Worm (Caenorhabditis elegans): ENCODE data around the gene igcm-3.

The igcm-3 gene

DNA sequence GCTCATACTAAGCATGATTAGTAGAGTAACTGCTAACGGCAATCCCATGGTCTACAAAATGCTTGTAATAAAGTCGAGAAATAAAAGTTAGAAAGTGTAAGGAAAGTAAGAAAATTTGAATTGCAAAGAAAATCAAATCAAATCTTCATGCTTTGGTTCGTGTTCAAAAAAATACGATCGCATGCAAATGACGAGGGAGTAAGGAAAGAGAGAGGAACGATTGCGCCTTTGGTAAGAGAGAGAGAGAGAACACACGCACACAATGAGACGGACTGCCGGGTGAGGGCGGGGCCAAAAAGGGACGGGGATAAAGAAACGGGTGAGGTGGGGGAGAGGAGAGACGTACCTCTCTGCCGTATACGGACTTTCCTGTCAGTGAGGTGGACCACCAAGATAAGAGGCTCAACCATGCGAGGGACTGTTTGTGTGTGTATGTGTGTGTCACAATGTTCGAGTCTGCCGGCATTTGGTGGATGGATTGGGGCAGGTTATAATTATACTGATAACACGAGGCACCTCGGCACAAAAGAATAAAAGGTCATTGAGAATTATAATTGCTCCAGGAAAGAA lies at the start of gene igcm-3:
igcm-3 (minus strand) TSS at position 51 of the 570 bp plus-strand sequence.
- TF ChIP-seq lin-14 (GFP tag; optimal IDR thresholded peaks at IDR 0.05), result peak; percentile 4
- no peak for TF ChIP-seq nhr-77 (tag; optimal IDR thresholded peaks at IDR 0.05)
- peak; percentile 29 for TF ChIP-seq blmp-1 (tag; optimal IDR thresholded peaks at IDR 0.05)
- TF ChIP-seq unc-86 (tag; optimal IDR thresholded peaks at IDR 0.05), result no peak
- no peak for TF ChIP-seq alr-1 (tag; optimal IDR thresholded peaks at IDR 0.05; ENCODE audit: borderline replicate concordance)
- peak; percentile 41 for TF ChIP-seq nhr-85 (tag)
- TF ChIP-seq lir-3 (tag; optimal IDR thresholded peaks at IDR 0.05; ENCODE audit: poor library complexity), result no peak
- no peak for TF ChIP-seq unc-30 (tag; optimal IDR thresholded peaks at IDR 0.05)

- TF ChIP-seq nhr-77 (tag; optimal IDR thresholded peaks at IDR 0.05), result no peak
- no peak for TF ChIP-seq efl-1 (optimal IDR thresholded peaks at IDR 0.05)
- peak in 1 of 2 experiments; percentile 92 for TF ChIP-seq efl-1 (GFP tag; optimal IDR thresholded peaks at IDR 0.05 in 1 of 2)
- TF ChIP-seq lin-35 (GFP tag; optimal IDR thresholded peaks at IDR 0.05), result peak in 1 of 2 experiments; percentile 3
- no peak for TF ChIP-seq nhr-76 (tag; optimal IDR thresholded peaks at IDR 0.05)
- TF ChIP-seq lin-15B (tag; optimal IDR thresholded peaks at IDR 0.05), result no peak
- TF ChIP-seq ceh-90 (tag; optimal IDR thresholded peaks at IDR 0.05), result no peak
- TF ChIP-seq elt-2 (tag; optimal IDR thresholded peaks at IDR 0.05), result no peak
- TF ChIP-seq nhr-12 (tag; optimal IDR thresholded peaks at IDR 0.05), result no peak
- no peak for TF ChIP-seq nhr-90 (tag; optimal IDR thresholded peaks at IDR 0.05; ENCODE audit: poor library complexity)
- no peak for TF ChIP-seq unc-130 (tag; optimal IDR thresholded peaks at IDR 0.05)
- no peak for TF ChIP-seq irx-1 (tag; optimal IDR thresholded peaks at IDR 0.05)
Observed at ce11 chrX:2754036-2754941, 48.6 kb upstream of the igcm-3 start.

ce11 chrX:2752841-2753240 lies 47.2 kb upstream of the igcm-3 start:
- TF ChIP-seq snpc-4 (tag; optimal IDR thresholded peaks at IDR 0.05) (peak; percentile 27), aly-2 (tag; optimal IDR thresholded peaks at IDR 0.05) (no peak)

ce11 chrX:2748908-2749307 lies 43.2 kb upstream of the igcm-3 start:
- no peak for TF ChIP-seq hpl-2 (GFP tag; optimal IDR thresholded peaks at IDR 0.05)
- TF ChIP-seq efl-1 (optimal IDR thresholded peaks at IDR 0.05), result no peak
- peak in 1 of 2 experiments; percentile 56 for TF ChIP-seq efl-1 (GFP tag; optimal IDR thresholded peaks at IDR 0.05 in 1 of 2)
- no peak for TF ChIP-seq fkh-8 (tag; optimal IDR thresholded peaks at IDR 0.05)

ce11 chrX:2731416-2731815 lies 25.8 kb upstream of the igcm-3 start:
- TF ChIP-seq pqm-1 (tag; optimal IDR thresholded peaks at IDR 0.05) (no peak), lin-14 (GFP tag; optimal IDR thresholded peaks at IDR 0.05) (peak; percentile 49), vab-15 (tag; optimal IDR thresholded peaks at IDR 0.05) (peak; percentile 6), ceh-8 (GFP tag; optimal IDR thresholded peaks at IDR 0.05) (peak; percentile 90), egl-13 (tag; optimal IDR thresholded peaks at IDR 0.05) (no peak), dsc-1 (tag; optimal IDR thresholded peaks at IDR 0.05) (peak; percentile 22)

DNA sequence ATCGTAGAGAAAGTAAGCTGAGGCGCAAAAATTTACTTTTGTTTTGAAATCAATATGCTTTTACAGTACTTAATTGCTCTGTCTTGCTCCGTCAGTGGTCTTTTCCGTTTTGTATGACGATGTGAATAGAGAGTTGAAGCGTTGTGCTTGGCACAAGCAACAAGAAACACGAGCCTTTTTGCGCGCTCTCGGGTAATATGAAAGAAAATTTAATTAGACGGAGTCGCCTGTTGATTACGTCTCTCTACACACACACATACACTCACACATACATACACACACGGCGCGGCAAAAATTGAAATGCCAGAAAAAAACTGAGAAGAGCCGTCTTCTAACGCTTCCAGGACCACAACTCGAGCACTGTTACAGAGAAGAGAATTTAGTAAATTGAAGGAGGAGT lies 24.2 kb upstream of the igcm-3 start:
- no peak for TF ChIP-seq mdl-1 (tag; optimal IDR thresholded peaks at IDR 0.05)
- TF ChIP-seq lir-3 (tag; optimal IDR thresholded peaks at IDR 0.05; ENCODE audit: poor library complexity), result no peak
- TF ChIP-seq nhr-11 (tag; optimal IDR thresholded peaks at IDR 0.05), result no peak
- TF ChIP-seq lin-15B (tag; optimal IDR thresholded peaks at IDR 0.05), result no peak
- TF ChIP-seq lin-14 (GFP tag; optimal IDR thresholded peaks at IDR 0.05), result peak; percentile 68
- TF ChIP-seq snu-23 (GFP tag; optimal IDR thresholded peaks at IDR 0.05), result no peak
- TF ChIP-seq ces-1 (GFP tag; optimal IDR thresholded peaks at IDR 0.05), result peak; percentile 66
- no peak for TF ChIP-seq elt-3 (tag; optimal IDR thresholded peaks at IDR 0.05)
- TF ChIP-seq hpl-2 (GFP tag; optimal IDR thresholded peaks at IDR 0.05), result no peak
- no peak for TF ChIP-seq nhr-19 (GFP tag; conservative IDR thresholded peaks at IDR 0.05)
- no peak for TF ChIP-seq efl-3 (GFP tag; optimal IDR thresholded peaks at IDR 0.05)
- no peak for TF ChIP-seq swsn-7 (tag; optimal IDR thresholded peaks at IDR 0.05)
- TF ChIP-seq nhr-76 (tag; optimal IDR thresholded peaks at IDR 0.05), result no peak
- TF ChIP-seq sup-37 (GFP tag; optimal IDR thresholded peaks at IDR 0.05), result no peak
- no peak for TF ChIP-seq alr-1 (tag; optimal IDR thresholded peaks at IDR 0.05; ENCODE audit: borderline replicate concordance)
- no peak for TF ChIP-seq blmp-1 (tag; optimal IDR thresholded peaks at IDR 0.05)
- no peak for TF ChIP-seq egl-27 (tag; optimal IDR thresholded peaks at IDR 0.05)
- TF ChIP-seq isw-1 (GFP tag; IDR thresholded peaks at IDR 0.05), result no peak
- no peak for TF ChIP-seq C04F5.9 (tag; optimal IDR thresholded peaks at IDR 0.05)
- no peak for TF ChIP-seq C34B4.2 (tag; optimal IDR thresholded peaks at IDR 0.05)

All from whole organism, L1 larva.